Worm (Caenorhabditis elegans): ENCODE measurements around the gene Y41D4B.1.

Gene Y41D4B.1

ce11 chrIV:1724283-1724682 is 51.8 kb downstream of the Y41D4B.1 start, which contains the start of gene epic-3:
epic-3 (minus strand) TSS chrIV:1724383.
- no peak for TF ChIP-seq nhr-11 (tag; optimal IDR thresholded peaks at IDR 0.05)
- TF ChIP-seq ceh-2 (tag; optimal IDR thresholded peaks at IDR 0.05), result no peak
- no peak for TF ChIP-seq pat-9 (tag; optimal IDR thresholded peaks at IDR 0.05)
- no peak for TF ChIP-seq unc-3 (GFP tag; conservative IDR thresholded peaks at IDR 0.05)
- no peak for TF ChIP-seq unc-3 (tag; optimal IDR thresholded peaks at IDR 0.05)
- TF ChIP-seq ceh-19 (GFP tag; optimal IDR thresholded peaks at IDR 0.05), result no peak
- TF ChIP-seq pha-2 (tag; optimal IDR thresholded peaks at IDR 0.05), result no peak
- no peak for TF ChIP-seq hlh-30 (tag; optimal IDR thresholded peaks at IDR 0.05; ENCODE audit: insufficient read depth)
- TF ChIP-seq ceh-48 (tag; optimal IDR thresholded peaks at IDR 0.05), result no peak
- no peak for TF ChIP-seq K09A11.1 (tag; optimal IDR thresholded peaks at IDR 0.05; ENCODE audit: insufficient read depth)
- no peak for TF ChIP-seq zip-5 (tag; optimal IDR thresholded peaks at IDR 0.05)
- no peak for TF ChIP-seq madf-2 (tag; optimal IDR thresholded peaks at IDR 0.05)

- TF ChIP-seq lin-11 (tag; optimal IDR thresholded peaks at IDR 0.05), result no peak
Measured at ce11 chrIV:1725888-1726287, 53.4 kb downstream of the Y41D4B.1 start, which contains the start of gene K08D12.8. K08D12.8 (plus strand) TSS chrIV:1726188.
